Fruit fly (Drosophila melanogaster) whole organism, embryonic: ENCODE data around the gene CG14439.
A peak's percentile ranks its signal among the peaks of the same experiment; 100 is the strongest.

Experiments used
- Ada2b ChIP-seq: fragments of 200-800 bp; sonication (Bioruptor generic); IDR thresholded peaks from 2 replicates; pipeline ENCODE4 v1.3.6; 2022; ENCODE audit warnings: missing biosample characterization, missing genetic modification characterization
- Atf6 ChIP-seq: fragments of 200-800 bp; sonication (Bioruptor generic); IDR thresholded peaks from 2 replicates; pipeline ENCODE4 v1.3.6; 2022; ENCODE audit warnings: missing biosample characterization, missing genetic modification characterization
- CG10979 ChIP-seq: fragments of 200-800 bp; sonication (Bioruptor generic); optimal IDR thresholded peaks from 2 replicates; lab custom pipeline; 2018; ENCODE audit warnings: missing biosample characterization, mild to moderate bottlenecking, missing genetic modification characterization, moderate library complexity
- CG11247 ChIP-seq: fragments of 200-800 bp; sonication (Bioruptor generic); IDR thresholded peaks from 2 replicates; pipeline ENCODE4 v1.3.6; 2022; ENCODE audit warnings: missing biosample characterization, missing genetic modification characterization
- CG1233 ChIP-seq: fragments of 200-800 bp; sonication (Bioruptor generic); optimal IDR thresholded peaks from 4 replicates; lab custom pipeline; 2018; ENCODE audit warnings: missing biosample characterization, mild to moderate bottlenecking, missing genetic modification characterization
- CG14441 ChIP-seq: fragments of 200-800 bp; sonication (Bioruptor generic); IDR thresholded peaks from 2 replicates; pipeline ENCODE4 v1.3.6; 2022; ENCODE audit warnings: missing biosample characterization, missing genetic modification characterization
- CG15073 ChIP-seq: fragments of 200-800 bp; sonication (Bioruptor generic); optimal IDR thresholded peaks from 2 replicates; lab custom pipeline; 2016; ENCODE audit warnings: missing biosample characterization, missing genetic modification characterization
- CG16813 ChIP-seq: fragments of 200-800 bp; sonication (Bioruptor generic); IDR thresholded peaks from 3 replicates; pipeline ENCODE4 v1.3.6; 2022; ENCODE audit warnings: missing biosample characterization, missing genetic modification characterization; ENCODE audit not compliant: partially characterized antibody
- CG18619 ChIP-seq: fragments of 200-800 bp; sonication (Bioruptor generic); optimal IDR thresholded peaks from 3 replicates; lab custom pipeline; 2017; ENCODE audit warnings: missing biosample characterization, mild to moderate bottlenecking, missing genetic modification characterization
- CG3065 ChIP-seq: fragments of 200-800 bp; sonication (Bioruptor generic); optimal IDR thresholded peaks from 2 replicates; lab custom pipeline; 2016; ENCODE audit warnings: missing biosample characterization, missing genetic modification characterization
- CG31365 ChIP-seq: fragments of 200-800 bp; sonication (Bioruptor generic); optimal IDR thresholded peaks from 2 replicates; lab custom pipeline; 2018; ENCODE audit warnings: missing biosample characterization, mild to moderate bottlenecking, missing genetic modification characterization
- CG32767 ChIP-seq: fragments of 200-800 bp; sonication (Bioruptor generic); IDR thresholded peaks from 2 replicates; pipeline ENCODE4 v1.3.6; 2022; ENCODE audit warnings: missing biosample characterization, missing genetic modification characterization
- CG34422 ChIP-seq: fragments of 200-800 bp; sonication (Bioruptor generic); IDR thresholded peaks from 3 replicates; pipeline ENCODE4 v1.3.6; 2022; ENCODE audit warnings: missing biosample characterization, missing genetic modification characterization
- CG3847 ChIP-seq: fragments of 200-800 bp; sonication (Bioruptor generic); IDR thresholded peaks from 2 replicates; pipeline ENCODE4 v1.3.6; 2022; ENCODE audit warnings: missing biosample characterization, missing genetic modification characterization
- CG4707 ChIP-seq: fragments of 200-800 bp; sonication (Bioruptor generic); optimal IDR thresholded peaks from 2 replicates; lab custom pipeline; 2018; ENCODE audit warnings: missing biosample characterization, mild to moderate bottlenecking, missing genetic modification characterization, moderate library complexity
- CG6175 ChIP-seq: fragments of 200-800 bp; sonication (Bioruptor generic); IDR thresholded peaks from 3 replicates; pipeline ENCODE4 v1.3.6; 2022; ENCODE audit warnings: missing biosample characterization, missing genetic modification characterization
- CG7928 ChIP-seq: fragments of 200-800 bp; sonication (Bioruptor generic); optimal IDR thresholded peaks from 2 replicates; lab custom pipeline; 2017; ENCODE audit warnings: missing biosample characterization, mild to moderate bottlenecking, missing genetic modification characterization
- CG8290 ChIP-seq, 3 experiments: fragments of 200-800 bp; sonication (Bioruptor generic); optimal IDR thresholded peaks; 2 replicates each; lab custom pipeline; 2016 to 2019; ENCODE audit warnings: missing biosample characterization in 3 of 3, missing genetic modification characterization in 3 of 3, mild to moderate bottlenecking in 2 of 3, moderate library complexity in 1 of 3
- CG8388 ChIP-seq: fragments of 200-800 bp; sonication (Bioruptor generic); optimal IDR thresholded peaks from 2 replicates; lab custom pipeline; 2019; ENCODE audit warnings: missing biosample characterization, mild to moderate bottlenecking, missing genetic modification characterization, moderate library complexity
- CG9437 ChIP-seq: fragments of 200-800 bp; sonication (Bioruptor generic); optimal IDR thresholded peaks from 2 replicates; lab custom pipeline; 2018; ENCODE audit warnings: missing biosample characterization, mild to moderate bottlenecking, missing genetic modification characterization
- CG9727 ChIP-seq: fragments of 200-800 bp; sonication (Bioruptor generic); optimal IDR thresholded peaks from 3 replicates; lab custom pipeline; 2017; ENCODE audit warnings: missing biosample characterization, mild to moderate bottlenecking, missing genetic modification characterization
- Dbx ChIP-seq: fragments of 200-800 bp; sonication (Bioruptor generic); IDR thresholded peaks from 3 replicates; pipeline ENCODE4 v1.3.6; 2022; ENCODE audit warnings: missing biosample characterization, missing genetic modification characterization
- Dfd ChIP-seq, 2 experiments: fragments of >200 bp; optimal IDR thresholded peaks; 2 replicates each; lab custom pipeline; 2017; ENCODE audit warnings: missing biosample characterization in 2 of 2, missing genetic modification characterization in 2 of 2
- Dp ChIP-seq: fragments of 200-800 bp; sonication (Bioruptor generic); optimal IDR thresholded peaks from 2 replicates; lab custom pipeline; 2018; ENCODE audit warnings: missing biosample characterization, mild to moderate bottlenecking, missing genetic modification characterization, moderate library complexity
- E2f2 ChIP-seq: fragments of 200-800 bp; sonication (Bioruptor generic); IDR thresholded peaks from 2 replicates; pipeline ENCODE4 v1.3.6; 2022; ENCODE audit warnings: missing biosample characterization, missing genetic modification characterization
- HmgD ChIP-seq: fragments of 200-800 bp; sonication (Bioruptor generic); optimal IDR thresholded peaks from 3 replicates; lab custom pipeline; 2016; ENCODE audit warnings: missing biosample characterization, missing genetic modification characterization
- Hmr ChIP-seq: fragments of 200-800 bp; sonication (Bioruptor generic); optimal IDR thresholded peaks from 3 replicates; lab custom pipeline; 2017; ENCODE audit warnings: mild to moderate bottlenecking, missing biosample characterization, missing genetic modification reagents, missing genetic modification characterization
- Hmx ChIP-seq: fragments of 200-800 bp; sonication (Bioruptor generic); optimal IDR thresholded peaks from 2 replicates; lab custom pipeline; 2016; ENCODE audit warnings: missing biosample characterization, missing genetic modification characterization
- Kr ChIP-seq: fragments of 200-800 bp; sonication (Bioruptor generic); optimal IDR thresholded peaks from 2 replicates; lab custom pipeline; 2017; ENCODE audit warnings: missing biosample characterization, mild to moderate bottlenecking, missing genetic modification characterization
- Lhr ChIP-seq: fragments of 200-800 bp; sonication (Bioruptor generic); optimal IDR thresholded peaks from 3 replicates; lab custom pipeline; 2017; ENCODE audit warnings: mild to moderate bottlenecking, missing biosample characterization, missing genetic modification reagents, missing genetic modification characterization
- Mad ChIP-seq: fragments of 200-800 bp; sonication (Bioruptor generic); optimal IDR thresholded peaks from 2 replicates; lab custom pipeline; 2016; ENCODE audit warnings: missing biosample characterization, missing genetic modification characterization
- NFAT ChIP-seq: fragments of 200-800 bp; sonication (Bioruptor generic); IDR thresholded peaks from 2 replicates; pipeline ENCODE4 v1.3.6; 2022; ENCODE audit warnings: missing biosample characterization, missing genetic modification characterization
- Ravus ChIP-seq: fragments of 200-800 bp; sonication (Bioruptor generic); IDR thresholded peaks from 2 replicates; pipeline ENCODE4 v1.3.6; 2022; ENCODE audit warnings: missing biosample characterization, missing genetic modification characterization
- Rfx ChIP-seq: fragments of 200-800 bp; sonication (Bioruptor generic); IDR thresholded peaks from 2 replicates; pipeline ENCODE4 v1.3.6; 2022; ENCODE audit warnings: missing biosample characterization, missing genetic modification characterization
- Side ChIP-seq: fragments of 200-800 bp; sonication (Bioruptor generic); optimal IDR thresholded peaks from 2 replicates; lab custom pipeline; 2016; ENCODE audit warnings: missing biosample characterization, missing genetic modification characterization
- Sox102F ChIP-seq: fragments of 200-800 bp; sonication (Bioruptor generic); optimal IDR thresholded peaks from 2 replicates; lab custom pipeline; 2018; ENCODE audit warnings: missing biosample characterization, mild to moderate bottlenecking, missing genetic modification characterization, moderate library complexity
- Stat92E ChIP-seq, 3 experiments: fragments of >200 bp in 2 of 3; fragments of 200-800 bp in 1 of 3; sonication (Bioruptor generic) in 1 of 3; optimal IDR thresholded peaks; 2 replicates each; lab custom pipeline; 2017 to 2019; ENCODE audit warnings: missing biosample characterization in 3 of 3, missing genetic modification characterization in 3 of 3, mild to moderate bottlenecking in 1 of 3, moderate library complexity in 1 of 3
- TFAM ChIP-seq: fragments of 200-800 bp; sonication (Bioruptor generic); optimal IDR thresholded peaks from 2 replicates; lab custom pipeline; 2017; ENCODE audit warnings: missing biosample characterization, missing genetic modification characterization, inconsistent platforms
- cas ChIP-seq: fragments of 200-800 bp; sonication (Bioruptor generic); IDR thresholded peaks from 2 replicates; pipeline ENCODE4 v1.3.6; 2022; ENCODE audit warnings: missing biosample characterization, missing genetic modification characterization
- croc ChIP-seq: fragments of 200-800 bp; sonication (Bioruptor generic); conservative IDR thresholded peaks from 3 replicates; pipeline ENCODE4 v1.3.6; 2022; ENCODE audit warnings: missing biosample characterization, missing genetic modification characterization
- en ChIP-seq: fragments of 200-800 bp; sonication (Bioruptor generic); optimal IDR thresholded peaks from 2 replicates; lab custom pipeline; 2016; ENCODE audit warnings: missing biosample characterization, missing genetic modification characterization
- fru ChIP-seq: fragments of >200 bp; optimal IDR thresholded peaks from 2 replicates; lab custom pipeline; 2017
- jing ChIP-seq: fragments of 200-800 bp; sonication (Bioruptor generic); optimal IDR thresholded peaks from 2 replicates; lab custom pipeline; 2018; ENCODE audit warnings: missing biosample characterization, mild to moderate bottlenecking, missing genetic modification characterization
- kay ChIP-seq: fragments of 200-800 bp; sonication (Bioruptor generic); optimal IDR thresholded peaks from 2 replicates; lab custom pipeline; 2016; ENCODE audit warnings: missing biosample characterization, missing genetic modification characterization
- onecut ChIP-seq: fragments of 200-800 bp; sonication (Bioruptor generic); IDR thresholded peaks from 2 replicates; pipeline ENCODE4 v1.3.6; 2022; ENCODE audit warnings: missing biosample characterization, missing genetic modification characterization
- pan ChIP-seq, 4 experiments: fragments of >200 bp in 3 of 4; fragments of 200-800 bp in 1 of 4; sonication (Bioruptor generic) in 1 of 4; optimal IDR thresholded peaks in 3 of 4; IDR thresholded peaks in 1 of 4; 2 replicates each; pipeline versions ENCODE4 v1.3.6 to Lab custom; 2017 to 2022; ENCODE audit warnings: missing biosample characterization in 2 of 4, missing genetic modification characterization in 2 of 4, mixed read lengths in 1 of 4
- schlank ChIP-seq: fragments of 200-800 bp; sonication (Bioruptor generic); optimal IDR thresholded peaks from 2 replicates; lab custom pipeline; 2018; ENCODE audit warnings: missing biosample characterization, mild to moderate bottlenecking, missing genetic modification characterization
- shn ChIP-seq: fragments of 200-800 bp; sonication (Bioruptor generic); optimal IDR thresholded peaks from 3 replicates; lab custom pipeline; 2016; ENCODE audit warnings: missing biosample characterization, missing genetic modification characterization
- tgo ChIP-seq: fragments of 200-800 bp; sonication (Bioruptor generic); IDR thresholded peaks from 3 replicates; pipeline ENCODE4 v1.3.6; 2022; ENCODE audit warnings: missing biosample characterization, missing genetic modification characterization
- zen ChIP-seq: fragments of 200-800 bp; sonication (Bioruptor generic); optimal IDR thresholded peaks from 3 replicates; lab custom pipeline; 2018; ENCODE audit warnings: missing biosample characterization, mild to moderate bottlenecking, missing genetic modification characterization, moderate library complexity

Gene CG14439

dm6 chrX:6744088-6744487 lies 3.3 kb upstream of the CG14439 start, which contains the start of gene RpL17 (continued):
- TF ChIP-seq NFAT (GFP tag; lab: Robert Waterston, UW) = peak; percentile 83
- TF ChIP-seq Dbx (GFP tag; lab: Robert Waterston, UW) = peak; percentile 92
- peak; percentile 42 for TF ChIP-seq TFAM
- TF ChIP-seq shn (GFP tag; lab: Kevin White, UChicago) = peak; percentile 88
- TF ChIP-seq jing = peak; percentile 49
- peak; percentile 78 for TF ChIP-seq CG34422
- TF ChIP-seq onecut = peak; percentile 87
- TF ChIP-seq CG1233 (GFP tag; lab: Kevin White, UChicago) = peak; percentile 77
- TF ChIP-seq schlank = peak; percentile 90
- peak; percentile 45 for TF ChIP-seq zen (tag; lab: Kevin White, UChicago)
- peak; percentile 55 for TF ChIP-seq Sox102F (GFP tag; lab: Kevin White, UChicago)
- TF ChIP-seq HmgD = peak; percentile 77
- TF ChIP-seq CG16813 (GFP tag; lab: Robert Waterston, UW) = peak; percentile 47; the same call in 1 of the 3 replicates
- peak; percentile 92 for TF ChIP-seq CG3847
- peak; percentile 92 for TF ChIP-seq CG18619 (GFP tag; lab: Kevin White, UChicago)
- peak; percentile 70 for TF ChIP-seq CG8388 (GFP tag; lab: Kevin White, UChicago)
- TF ChIP-seq CG14441 (GFP tag; lab: Robert Waterston, UW) = peak; percentile 96
- TF ChIP-seq CG7928 (GFP tag; lab: Kevin White, UChicago) = peak; percentile 82
- peak; percentile 67 for TF ChIP-seq Kr (GFP tag; lab: Kevin White, UChicago)
- TF ChIP-seq CG15073 (GFP tag; lab: Kevin White, UChicago) = no peak
- TF ChIP-seq croc (GFP tag; lab: Robert Waterston, UW) = peak; percentile 66
- TF ChIP-seq Ada2b (GFP tag; lab: Robert Waterston, UW) = peak; percentile 52
- peak; percentile 86 for TF ChIP-seq CG11247 (GFP tag; lab: Robert Waterston, UW)
- TF ChIP-seq Hmr (GFP tag; lab: Kevin White, UChicago) = peak; percentile 96
- peak; percentile 81; the same call in 2 of the 3 replicates for TF ChIP-seq CG6175
- peak; percentile 82 for TF ChIP-seq en (GFP tag; lab: Kevin White, UChicago)
- TF ChIP-seq pan (optimal IDR thresholded peaks at IDR 0.05; lab: Kevin White, UChicago) = no peak
- TF ChIP-seq pan (GFP tag; optimal IDR thresholded peaks at IDR 0.05 in 1 of 2, IDR thresholded peaks at IDR 0.05 in 1 of 2) = peak in 1 of 2 experiments; percentile 81
- TF ChIP-seq Stat92E (GFP tag; optimal IDR thresholded peaks at IDR 0.05; lab: Kevin White, UChicago) = peak in 1 of 3 experiments; percentile 54
- peak; percentile 55 for TF ChIP-seq CG32767 (GFP tag; lab: Robert Waterston, UW)
- TF ChIP-seq fru (lab: Kevin White, UChicago) = no peak
- peak; percentile 71 for TF ChIP-seq CG9437 (GFP tag; lab: Kevin White, UChicago)
- TF ChIP-seq E2f2 (GFP tag; lab: Robert Waterston, UW) = peak; percentile 65
- peak; percentile 91 for TF ChIP-seq CG8290 (GFP tag; optimal IDR thresholded peaks at IDR 0.05; lab: Kevin White, UChicago)
- peak; percentile 71 to 96 for TF ChIP-seq CG8290 (tag; optimal IDR thresholded peaks at IDR 0.05; lab: Kevin White, UChicago)
- TF ChIP-seq Dp (GFP tag; lab: Kevin White, UChicago) = peak; percentile 52
- peak; percentile 84 for TF ChIP-seq CG4707 (GFP tag; lab: Kevin White, UChicago)
- no peak for TF ChIP-seq Hmx (GFP tag; lab: Kevin White, UChicago)
- peak; percentile 56; the same call in 1 of the 2 replicates for TF ChIP-seq cas (GFP tag; lab: Robert Waterston, UW)
- TF ChIP-seq Ravus = peak; percentile 13; the same call in 1 of the 2 replicates
- peak; percentile 84 for TF ChIP-seq CG9727 (GFP tag; lab: Kevin White, UChicago)
- TF ChIP-seq tgo (GFP tag; lab: Robert Waterston, UW) = peak; percentile 78
- TF ChIP-seq CG3065 (GFP tag; lab: Kevin White, UChicago) = peak; percentile 67
- peak; percentile 92 for TF ChIP-seq Side
- TF ChIP-seq kay (GFP tag; lab: Kevin White, UChicago) = peak; percentile 34
- TF ChIP-seq Mad (GFP tag; lab: Kevin White, UChicago) = peak; percentile 75
- peak; percentile 93 for TF ChIP-seq Lhr (GFP tag; lab: Kevin White, UChicago)
- peak; percentile 68 for TF ChIP-seq Atf6 (GFP tag; lab: Robert Waterston, UW)
- TF ChIP-seq CG31365 (tag; lab: Kevin White, UChicago) = peak; percentile 62
- peak; percentile 95 for TF ChIP-seq Rfx (GFP tag; lab: Robert Waterston, UW)
- TF ChIP-seq CG10979 (tag; lab: Kevin White, UChicago) = peak; percentile 61
- TF ChIP-seq Dfd (GFP tag; optimal IDR thresholded peaks at IDR 0.05; lab: Kevin White, UChicago) = no peak
